Fruit fly (Drosophila melanogaster) whole organism, wandering third instar larva: ENCODE measurements around the gene CG31259.

ENCODE experiments used
- Abd-B ChIP-seq: fragments of >200 bp; optimal IDR thresholded peaks from 2 replicates; lab custom pipeline; 2017; ENCODE audit warnings: missing biosample characterization, missing genetic modification characterization
- OdsH ChIP-seq: fragments of 200-800 bp; sonication (Bioruptor generic); optimal IDR thresholded peaks from 2 replicates; lab custom pipeline; 2016; ENCODE audit warnings: missing biosample characterization, mild to moderate bottlenecking, missing genetic modification characterization
- h ChIP-seq: fragments of 200-800 bp; sonication (Bioruptor generic); optimal IDR thresholded peaks from 3 replicates; lab custom pipeline; 2016; ENCODE audit warnings: missing biosample characterization, mild to moderate bottlenecking, missing genetic modification characterization
- pan ChIP-seq: fragments of >200 bp; optimal IDR thresholded peaks from 2 replicates; lab custom pipeline; 2017

- peak; percentile 7 for TF ChIP-seq h (GFP tag; lab: Kevin White, UChicago)
- TF ChIP-seq OdsH (GFP tag; lab: Kevin White, UChicago) = no peak
- no peak for TF ChIP-seq Abd-B (GFP tag; lab: Kevin White, UChicago)
- no peak for TF ChIP-seq pan (lab: Kevin White, UChicago)
Measured at dm6 chr3R:8518565-8519154, 5.1 kb upstream of the CG31259 start.
